Worm (Caenorhabditis elegans): Measurements from ENCODE around the gene ani-1.

The ani-1 gene

DNA sequence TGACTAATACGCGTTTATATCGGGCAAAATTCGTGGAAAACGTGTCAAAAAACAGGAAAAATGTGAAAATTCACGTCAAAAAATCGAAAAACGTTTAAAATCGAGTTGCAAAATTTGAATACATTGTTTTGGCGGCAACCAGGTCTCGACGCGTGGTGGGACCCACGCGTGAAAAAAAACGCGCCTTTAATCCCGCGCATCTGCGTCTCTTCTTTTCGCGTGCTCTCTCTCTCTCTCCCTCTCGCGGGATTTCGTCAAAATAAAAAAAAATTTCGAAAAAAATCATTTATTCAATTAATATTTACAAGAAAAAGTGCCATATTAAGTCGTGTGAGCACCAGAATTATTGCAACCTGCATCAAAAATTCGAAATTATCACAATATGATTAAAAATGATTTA lies at the start of gene ani-1:
TSS of gene ani-1 (minus strand) at position 61 of the 400 bp plus-strand sequence.
- TF ChIP-seq B0019.2 (GFP tag; conservative IDR thresholded peaks at IDR 0.05): peak; percentile 80
- peak; percentile 38; the same call in 1 of the 2 replicates for TF ChIP-seq hsf-1 (GFP tag; IDR thresholded peaks at IDR 0.05)
- TF ChIP-seq snpc-4 (GFP tag; optimal IDR thresholded peaks at IDR 0.05): no peak
- TF ChIP-seq snpc-4 (tag; optimal IDR thresholded peaks at IDR 0.05): peak; percentile 29 to 56 (median 40)
- no peak for TF ChIP-seq F57C9.4 (tag; optimal IDR thresholded peaks at IDR 0.05)
- TF ChIP-seq attf-6 (GFP tag; IDR thresholded peaks at IDR 0.05): 0 out of 2 replicates have a peak, but pooled peaks have one; percentile 10
- TF ChIP-seq ccch-3 (GFP tag; optimal IDR thresholded peaks at IDR 0.05): no peak
- TF ChIP-seq C06A6.2 (GFP tag; conservative IDR thresholded peaks at IDR 0.05): peak; percentile 32; the same call in 1 of the 2 replicates
- peak; percentile 87 for TF ChIP-seq dpl-1 (GFP tag; optimal IDR thresholded peaks at IDR 0.05)
- TF ChIP-seq tbp1 (GFP tag; optimal IDR thresholded peaks at IDR 0.05): peak; percentile 57
- no peak for TF ChIP-seq cebp-1 (GFP tag; IDR thresholded peaks at IDR 0.05)
- peak; percentile 68 for TF ChIP-seq cebp-1 (tag; optimal IDR thresholded peaks at IDR 0.05)
- peak; percentile 68 for TF ChIP-seq snpc-1.3 (tag; optimal IDR thresholded peaks at IDR 0.05; ENCODE audit: insufficient read depth)
- TF ChIP-seq repo-1 (tag; optimal IDR thresholded peaks at IDR 0.05): no peak
- TF ChIP-seq Y53F4B.3 (GFP tag; IDR thresholded peaks at IDR 0.05): 0 out of 2 replicates have a peak, but pooled peaks have one; percentile 42
- TF ChIP-seq sptf-2 (GFP tag; optimal IDR thresholded peaks at IDR 0.05): no peak
- peak; percentile 68 for TF ChIP-seq snpc-3.4 (tag; optimal IDR thresholded peaks at IDR 0.05)
- TF ChIP-seq F22D6.2 (tag; optimal IDR thresholded peaks at IDR 0.05): no peak
- no peak for TF ChIP-seq F55B11.4 (tag; optimal IDR thresholded peaks at IDR 0.05; ENCODE audit: borderline replicate concordance, insufficient read depth)
- TF ChIP-seq somi-1 (GFP tag; optimal IDR thresholded peaks at IDR 0.05): no peak
- peak; percentile 20 for TF ChIP-seq F52B5.7 (tag; optimal IDR thresholded peaks at IDR 0.05)
- TF ChIP-seq him-1 (tag; optimal IDR thresholded peaks at IDR 0.05): no peak
- TF ChIP-seq F37B4.10 (GFP tag; IDR thresholded peaks at IDR 0.05): no peak
- peak; percentile 57; the same call in 1 of the 2 replicates for TF ChIP-seq Y53G8AR.9 (GFP tag; conservative IDR thresholded peaks at IDR 0.05)
- no peak for TF ChIP-seq tbx-9 (tag; optimal IDR thresholded peaks at IDR 0.05; ENCODE audit: borderline replicate concordance)
- TF ChIP-seq mes-4 (tag; optimal IDR thresholded peaks at IDR 0.05): no peak
- no peak for TF ChIP-seq ama-1 (optimal IDR thresholded peaks at IDR 0.05)
- TF ChIP-seq ama-1 (GFP tag; optimal IDR thresholded peaks at IDR 0.05): no peak
- TF ChIP-seq athp-1 (tag; optimal IDR thresholded peaks at IDR 0.05): peak; percentile 38
- 0 out of 2 replicates have a peak, but pooled peaks have one; percentile 30 for TF ChIP-seq aptf-2 (GFP tag; conservative IDR thresholded peaks at IDR 0.05)
- TF ChIP-seq F49E8.2 (tag; optimal IDR thresholded peaks at IDR 0.05; ENCODE audit: insufficient read depth): peak; percentile 32
- TF ChIP-seq hmg-1.2 (GFP tag; IDR thresholded peaks at IDR 0.05): peak; percentile 97
- TF ChIP-seq fkh-3 (tag; optimal IDR thresholded peaks at IDR 0.05): no peak
- TF ChIP-seq F33H1.4 (GFP tag; IDR thresholded peaks at IDR 0.05): peak; percentile 94
- 0 out of 2 replicates have a peak, but pooled peaks have one; percentile 32 for TF ChIP-seq Y67H2A.10 (GFP tag; conservative IDR thresholded peaks at IDR 0.05)
- TF ChIP-seq rcor-1 (GFP tag; IDR thresholded peaks at IDR 0.05): peak; percentile 84
- no peak for TF ChIP-seq hmg-20 (GFP tag; IDR thresholded peaks at IDR 0.05)
- TF ChIP-seq snpc-1.1 (tag; optimal IDR thresholded peaks at IDR 0.05; ENCODE audit: insufficient read depth): peak; percentile 56
- TF ChIP-seq lsl-1 (GFP tag; optimal IDR thresholded peaks at IDR 0.05): peak; percentile 82
- TF ChIP-seq ceh-91 (GFP tag; IDR thresholded peaks at IDR 0.05): peak; percentile 85
- TF ChIP-seq lin-26 (GFP tag; IDR thresholded peaks at IDR 0.05): 0 out of 2 replicates have a peak, but pooled peaks have one; percentile 8
- peak; percentile 84 for TF ChIP-seq D2030.7 (GFP tag; IDR thresholded peaks at IDR 0.05)
- TF ChIP-seq zim-3 (tag; optimal IDR thresholded peaks at IDR 0.05): no peak
- peak; percentile 79 for TF ChIP-seq ztf-28 (GFP tag; IDR thresholded peaks at IDR 0.05)
- no peak for TF ChIP-seq atf-7 (tag; optimal IDR thresholded peaks at IDR 0.05)
- TF ChIP-seq lir-1 (GFP tag; conservative IDR thresholded peaks at IDR 0.05): no peak; the same call in 1 of the 2 replicates
- peak; percentile 59; the same call in 1 of the 2 replicates for TF ChIP-seq C17E4.6 (GFP tag; IDR thresholded peaks at IDR 0.05)
- peak; percentile 62 for TF ChIP-seq B0336.3 (GFP tag; IDR thresholded peaks at IDR 0.05)

Measured in whole organism, young adult.